Fruit fly (Drosophila melanogaster): ENCODE measurements around the gene S.

S gene

DNA sequence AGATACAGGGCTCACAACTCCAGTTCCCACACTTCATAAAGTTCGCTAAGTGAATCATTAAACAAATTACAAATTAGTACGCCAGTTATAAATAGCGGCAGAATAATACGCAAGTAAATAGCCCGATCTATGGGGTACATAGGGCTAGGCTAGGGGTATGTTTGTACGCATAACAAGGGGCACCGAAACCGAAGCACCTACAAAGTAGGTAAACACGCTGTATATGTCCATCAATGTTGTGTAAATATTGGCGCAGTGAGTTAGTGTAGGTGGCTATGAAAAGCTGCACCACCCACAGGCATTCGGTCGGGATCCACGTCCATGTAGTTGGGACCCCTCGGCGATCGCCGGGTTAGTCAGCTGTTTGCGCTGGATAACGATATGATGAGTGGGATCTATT is 5.4 kb downstream of the S start (continued):
- TF ChIP-seq Poxn (GFP tag; IDR thresholded peaks at IDR 0.05), result 0 out of 2 replicates have a peak, but pooled peaks have one; percentile 46
- TF ChIP-seq CG9797 (GFP tag; optimal IDR thresholded peaks at IDR 0.05), result peak; percentile 59
- TF ChIP-seq CG12104 (GFP tag; optimal IDR thresholded peaks at IDR 0.05), result peak; percentile 93
- peak; percentile 86 for TF ChIP-seq CG43689 (GFP tag; IDR thresholded peaks at IDR 0.05)
- no peak for TF ChIP-seq Elba2 (GFP tag; optimal IDR thresholded peaks at IDR 0.05)
- TF ChIP-seq gro (GFP tag; optimal IDR thresholded peaks at IDR 0.05), result peak; percentile 88
- TF ChIP-seq unpg (GFP tag; optimal IDR thresholded peaks at IDR 0.05), result peak; percentile 89
- TF ChIP-seq Hr78 (GFP tag; optimal IDR thresholded peaks at IDR 0.05), result peak in 1 of 2 experiments; percentile 68
- no peak for TF ChIP-seq CG8765 (GFP tag; IDR thresholded peaks at IDR 0.05)
- peak; percentile 88 for TF ChIP-seq B-H2 (GFP tag; optimal IDR thresholded peaks at IDR 0.05)
- TF ChIP-seq CrebB (tag; optimal IDR thresholded peaks at IDR 0.05), result peak; percentile 96
- peak; percentile 99 for TF ChIP-seq Med (GFP tag)
- TF ChIP-seq CG10565 (GFP tag; optimal IDR thresholded peaks at IDR 0.05), result peak; percentile 83
- TF ChIP-seq cg (GFP tag; optimal IDR thresholded peaks at IDR 0.05), result peak; percentile 13
- peak; percentile 92 for TF ChIP-seq TFAM (GFP tag; optimal IDR thresholded peaks at IDR 0.05)
- peak; percentile 78 for TF ChIP-seq bowl (GFP tag; IDR thresholded peaks at IDR 0.05)
- TF ChIP-seq B-H1 (GFP tag; IDR thresholded peaks at IDR 0.05), result peak; percentile 80; the same call in 1 of the 3 replicates
- no peak for TF ChIP-seq CG8478 (optimal IDR thresholded peaks at IDR 0.05)
- TF ChIP-seq lov (optimal IDR thresholded peaks at IDR 0.05), result no peak
- TF ChIP-seq lov (GFP tag; IDR thresholded peaks at IDR 0.05), result peak; percentile 94
- TF ChIP-seq nmo (GFP tag; optimal IDR thresholded peaks at IDR 0.05), result peak; percentile 56
- peak; percentile 91 for TF ChIP-seq disco-r (GFP tag; optimal IDR thresholded peaks at IDR 0.05)
- TF ChIP-seq CG7556 (GFP tag; optimal IDR thresholded peaks at IDR 0.05), result peak; percentile 91
- TF ChIP-seq ERR (GFP tag; optimal IDR thresholded peaks at IDR 0.05), result peak; percentile 91
- no peak for TF ChIP-seq CG6272 (GFP tag; IDR thresholded peaks at IDR 0.05)
- TF ChIP-seq CG12942 (GFP tag; optimal IDR thresholded peaks at IDR 0.05), result peak; percentile 93
- peak; percentile 97 for TF ChIP-seq Vsx1 (GFP tag; optimal IDR thresholded peaks at IDR 0.05)
- TF ChIP-seq CG17186 (GFP tag; optimal IDR thresholded peaks at IDR 0.05), result peak; percentile 93
- peak; percentile 87 to 94 for TF ChIP-seq chif (GFP tag; optimal IDR thresholded peaks at IDR 0.05)
- no peak for TF ChIP-seq Trl (optimal IDR thresholded peaks at IDR 0.05)
- TF ChIP-seq Trl (GFP tag; optimal IDR thresholded peaks at IDR 0.05), result peak; percentile 97
- peak; percentile 80 for TF ChIP-seq CG12391 (tag; optimal IDR thresholded peaks at IDR 0.05)
- peak; percentile 86 for TF ChIP-seq CG8924 (tag; optimal IDR thresholded peaks at IDR 0.05)
- TF ChIP-seq bcd (GFP tag; optimal IDR thresholded peaks at IDR 0.05), result peak; percentile 91
- peak; percentile 82 for TF ChIP-seq CG9817 (tag; optimal IDR thresholded peaks at IDR 0.05)
- peak; percentile 67 for TF ChIP-seq crol (GFP tag; IDR thresholded peaks at IDR 0.05)
- peak; percentile 84 for TF ChIP-seq Atf-2 (GFP tag; optimal IDR thresholded peaks at IDR 0.05)
- peak; percentile 89 for TF ChIP-seq mirr (GFP tag; optimal IDR thresholded peaks at IDR 0.05)
- peak; percentile 87 for TF ChIP-seq pnt (GFP tag; optimal IDR thresholded peaks at IDR 0.05)
- peak; percentile 35 for TF ChIP-seq Ssrp (tag; optimal IDR thresholded peaks at IDR 0.05)
- peak; percentile 45 for TF ChIP-seq ftz-f1 (GFP tag; optimal IDR thresholded peaks at IDR 0.05)
- TF ChIP-seq repo (GFP tag; optimal IDR thresholded peaks at IDR 0.05), result peak; percentile 92
- peak; percentile 74 for TF ChIP-seq CG30403 (GFP tag; optimal IDR thresholded peaks at IDR 0.05)
- TF ChIP-seq CG4820 (GFP tag; optimal IDR thresholded peaks at IDR 0.05), result peak; percentile 84
- TF ChIP-seq HLH3B (GFP tag; IDR thresholded peaks at IDR 0.05), result peak; percentile 92
- TF ChIP-seq CG30431 (GFP tag; optimal IDR thresholded peaks at IDR 0.05), result peak; percentile 82
- peak; percentile 97 for TF ChIP-seq Xrp1 (GFP tag; IDR thresholded peaks at IDR 0.05)
- peak; percentile 82 for TF ChIP-seq CG17385 (GFP tag; optimal IDR thresholded peaks at IDR 0.05)
- peak in 1 of 2 experiments; percentile 22 for TF ChIP-seq tll (GFP tag; optimal IDR thresholded peaks at IDR 0.05)
- TF ChIP-seq sens (GFP tag), result peak; percentile 98
- peak; percentile 89 for TF ChIP-seq Bdp1 (GFP tag; optimal IDR thresholded peaks at IDR 0.05)
- peak; percentile 14 for TF ChIP-seq CG15073 (GFP tag; optimal IDR thresholded peaks at IDR 0.05)
